Worm (Caenorhabditis elegans) whole organism, L1 larva: ENCODE data around the gene srd-26.

ENCODE experiments used
- ama-1 ChIP-seq: fragments of 150-350 bp; optimal IDR thresholded peaks from 2 replicates; lab custom pipeline; 2014
- ces-1 ChIP-seq: fragments of 150-350 bp; optimal IDR thresholded peaks from 2 replicates; lab custom pipeline; 2014; ENCODE audit warnings: missing biosample characterization, missing genetic modification reagents, missing genetic modification characterization
- egl-27 ChIP-seq, 2 experiments: fragments of 150-350 bp in 1 of 2; sonication (generic microtip); optimal IDR thresholded peaks; 3 replicates each; lab custom pipeline; 2017 to 2018; ENCODE audit warnings: missing biosample characterization in 2 of 2, missing genetic modification characterization in 2 of 2, missing genetic modification reagents in 2 of 2
- nhr-11 ChIP-seq: fragments of 150-350 bp; optimal IDR thresholded peaks from 2 replicates; lab custom pipeline; 2014; ENCODE audit warnings: missing biosample characterization, missing genetic modification characterization
- nhr-77 ChIP-seq: fragments of 150-350 bp; optimal IDR thresholded peaks from 2 replicates; lab custom pipeline; 2014; ENCODE audit warnings: missing biosample characterization, missing genetic modification characterization
- snpc-4 ChIP-seq: fragments of 150-350 bp; optimal IDR thresholded peaks from 2 replicates; lab custom pipeline; 2014; ENCODE audit warnings: missing biosample characterization, missing genetic modification characterization
- xbp-1 ChIP-seq: sonication (generic microtip); optimal IDR thresholded peaks from 2 replicates; lab custom pipeline; 2016; ENCODE audit warnings: missing genetic modification characterization, missing compliant biosample characterization
- ztf-11 ChIP-seq, 2 experiments: sonication (generic microtip); optimal IDR thresholded peaks; 2 replicates each; lab custom pipeline; 2016 to 2017; ENCODE audit warnings: missing genetic modification characterization in 2 of 2, missing biosample characterization in 1 of 2, missing compliant biosample characterization in 1 of 2

ce11 chrV:14141846-14142245 lies 21.0 kb downstream of the srd-26 start:
- TF ChIP-seq xbp-1 (tag; lab: Kevin White, UChicago) = no peak
- no peak for TF ChIP-seq nhr-11 (tag; lab: Kevin White, UChicago)
- TF ChIP-seq ces-1 (GFP tag; lab: Kevin White, UChicago) = no peak
- TF ChIP-seq egl-27 (tag; optimal IDR thresholded peaks at IDR 0.05; lab: Kevin White, UChicago) = no peak
- no peak for TF ChIP-seq ama-1
- no peak for TF ChIP-seq ztf-11 (tag; optimal IDR thresholded peaks at IDR 0.05; lab: Kevin White, UChicago)
- no peak for TF ChIP-seq nhr-77
- no peak for TF ChIP-seq snpc-4
